Worm (Caenorhabditis elegans) whole organism, midembryonic: Measurements from ENCODE around the gene C47A10.12.

Experiments used
- cog-1 ChIP-seq: sonication (generic microtip); optimal IDR thresholded peaks from 2 replicates; lab custom pipeline; 2016; ENCODE audit warnings: missing genetic modification characterization, missing compliant biosample characterization
- klf-2 ChIP-seq: fragments of 200-800 bp; sonication (Bioruptor generic); conservative IDR thresholded peaks from 2 replicates; pipeline ENCODE4 v1.3.6; 2022; ENCODE audit warnings: missing genetic modification reagents, missing genetic modification characterization, missing compliant biosample characterization
- tab-1 ChIP-seq: fragments of 200-800 bp; sonication (Bioruptor generic); IDR thresholded peaks from 2 replicates; pipeline ENCODE4 v1.3.6; 2022; ENCODE audit warnings: missing genetic modification characterization, missing compliant biosample characterization

DNA sequence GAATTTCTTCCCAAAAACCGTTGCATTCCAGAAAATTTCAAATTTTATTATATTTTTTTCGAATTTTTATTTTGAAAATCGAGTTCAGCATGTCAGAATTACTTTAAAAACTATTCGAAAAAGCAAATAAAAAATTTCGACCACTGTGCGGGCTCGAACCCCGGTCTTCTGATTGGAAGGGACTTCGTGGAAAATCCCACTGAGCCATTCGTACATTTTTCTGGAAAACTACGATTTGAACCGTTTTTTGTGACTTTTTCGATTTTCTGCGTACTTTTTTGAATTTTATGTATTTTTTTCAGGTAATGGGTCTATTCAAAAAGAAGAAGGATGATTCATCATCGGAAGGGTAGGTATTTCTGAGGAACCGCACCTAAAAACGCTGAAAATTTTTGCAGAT is 22.1 kb upstream of the C47A10.12 start, which contains the start of gene pgp-9:
- TF ChIP-seq cog-1 (tag; lab: Kevin White, UChicago), result no peak
- no peak for TF ChIP-seq klf-2 (GFP tag; lab: Robert Waterston, UW)
- TF ChIP-seq tab-1 (GFP tag; lab: Robert Waterston, UW), result no peak
